Fruit fly (Drosophila melanogaster) whole organism: ENCODE measurements around the gene Ctu2.

ENCODE experiments used
- CG8478 ChIP-seq: fragments of >200 bp; optimal IDR thresholded peaks from 2 replicates; lab custom pipeline; 2018; ENCODE audit warnings: inconsistent platforms
- psq ChIP-seq: fragments of >200 bp; optimal IDR thresholded peaks from 2 replicates; lab custom pipeline; 2017

DNA sequence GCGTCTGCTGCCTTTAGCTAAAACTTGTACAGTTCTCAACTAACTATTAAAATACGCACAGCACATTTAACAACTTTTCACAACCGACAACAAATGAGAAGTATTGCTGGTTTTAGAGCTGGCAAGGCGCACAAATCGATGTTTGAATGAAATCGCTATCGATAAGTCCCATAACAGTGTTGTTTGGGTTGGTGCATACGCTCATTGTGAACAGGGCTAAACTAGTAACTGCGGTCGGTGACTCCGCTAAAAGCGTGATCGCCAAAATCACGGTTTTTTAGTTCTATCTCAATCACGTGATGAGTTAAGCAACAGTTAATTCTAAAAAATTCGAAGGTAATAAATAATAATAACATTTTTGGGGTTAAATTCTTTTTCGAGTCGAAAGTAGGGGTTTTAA is 39.7 kb downstream of the Ctu2 start, which contains the start of gene Top2:
- no peak for TF ChIP-seq psq
- no peak for TF ChIP-seq CG8478
